Worm (Caenorhabditis elegans): Measurements from ENCODE around the gene C53D6.4.

C53D6.4 gene

ce11 chrIV:9020840-9021239, at the start of gene C53D6.4:
TSS of gene C53D6.4 (minus strand) at chrIV:9020940.
- TF ChIP-seq nhr-84 (tag; optimal IDR thresholded peaks at IDR 0.05) (no peak), xbp-1 (tag; optimal IDR thresholded peaks at IDR 0.05) (no peak), F16B12.6 (tag; optimal IDR thresholded peaks at IDR 0.05) (no peak), ama-1 (optimal IDR thresholded peaks at IDR 0.05) (no peak), ceh-8 (GFP tag; optimal IDR thresholded peaks at IDR 0.05) (no peak), hlh-4 (tag; optimal IDR thresholded peaks at IDR 0.05) (no peak), efl-3 (GFP tag; optimal IDR thresholded peaks at IDR 0.05) (no peak), fkh-4 (tag; optimal IDR thresholded peaks at IDR 0.05; ENCODE audit: borderline replicate concordance) (no peak), mdl-1 (tag; optimal IDR thresholded peaks at IDR 0.05) (no peak), ceh-88 (GFP tag; IDR thresholded peaks at IDR 0.05) (no peak), sox-4 (tag; optimal IDR thresholded peaks at IDR 0.05) (no peak), nhr-77 (tag; optimal IDR thresholded peaks at IDR 0.05) (no peak), lin-14 (GFP tag; optimal IDR thresholded peaks at IDR 0.05) (no peak), ztf-11 (tag; optimal IDR thresholded peaks at IDR 0.05) (no peak), ces-1 (GFP tag; optimal IDR thresholded peaks at IDR 0.05) (no peak)

ce11 chrIV:9070188-9070587, 49.4 kb upstream of the C53D6.4 start:
- TF ChIP-seq ama-1 (optimal IDR thresholded peaks at IDR 0.05), result no peak
- peak; percentile 79 for TF ChIP-seq elt-2 (tag; optimal IDR thresholded peaks at IDR 0.05)

- TF ChIP-seq mab-9 (GFP tag; IDR thresholded peaks at IDR 0.05) (no peak), fkh-8 (tag; optimal IDR thresholded peaks at IDR 0.05) (peak; percentile 45), hpl-2 (GFP tag; optimal IDR thresholded peaks at IDR 0.05) (no peak), fos-1 (tag; optimal IDR thresholded peaks at IDR 0.05) (no peak)
Observed at ce11 chrIV:9069703-9070102, 49.0 kb upstream of the C53D6.4 start, which contains the start of gene nhr-11. TSS of gene nhr-11 (plus strand) at chrIV:9070003.

ce11 chrIV:9063518-9063917, 42.8 kb upstream of the C53D6.4 start:
- TF ChIP-seq nhr-47 (tag; optimal IDR thresholded peaks at IDR 0.05), result peak; percentile 73
- TF ChIP-seq fos-1 (tag; optimal IDR thresholded peaks at IDR 0.05), result peak; percentile 9
- peak; percentile 21 for TF ChIP-seq fkh-10 (GFP tag; optimal IDR thresholded peaks at IDR 0.05)
- TF ChIP-seq efl-1 (optimal IDR thresholded peaks at IDR 0.05), result peak in 1 of 2 experiments; percentile 11
- TF ChIP-seq efl-1 (GFP tag; optimal IDR thresholded peaks at IDR 0.05 in 1 of 2), result no peak
- TF ChIP-seq swsn-7 (tag; optimal IDR thresholded peaks at IDR 0.05), result peak; percentile 17
- no peak for TF ChIP-seq skn-1 (tag; optimal IDR thresholded peaks at IDR 0.05)
- TF ChIP-seq nhr-20 (tag; optimal IDR thresholded peaks at IDR 0.05), result peak; percentile 80
- TF ChIP-seq C16A3.4 (tag; optimal IDR thresholded peaks at IDR 0.05), result no peak
- TF ChIP-seq lin-14 (GFP tag; optimal IDR thresholded peaks at IDR 0.05), result peak; percentile 50
- 0 out of 2 replicates have a peak, but pooled peaks have one; percentile 22 for TF ChIP-seq nhr-19 (GFP tag; conservative IDR thresholded peaks at IDR 0.05)
- peak; percentile 40 for TF ChIP-seq irx-1 (tag; optimal IDR thresholded peaks at IDR 0.05)
- peak; percentile 13 for TF ChIP-seq pax-3 (tag; optimal IDR thresholded peaks at IDR 0.05)
- no peak for TF ChIP-seq elt-3 (tag; optimal IDR thresholded peaks at IDR 0.05)
- TF ChIP-seq jun-1 (tag; optimal IDR thresholded peaks at IDR 0.05), result peak; percentile 32
- TF ChIP-seq lin-13 (GFP tag; optimal IDR thresholded peaks at IDR 0.05), result no peak
- TF ChIP-seq sox-4 (tag; optimal IDR thresholded peaks at IDR 0.05), result peak; percentile 76
- TF ChIP-seq fkh-8 (tag; optimal IDR thresholded peaks at IDR 0.05), result peak; percentile 89
- peak; percentile 53 for TF ChIP-seq egl-13 (tag; optimal IDR thresholded peaks at IDR 0.05)
- TF ChIP-seq nhr-71 (tag; optimal IDR thresholded peaks at IDR 0.05), result peak; percentile 90
- TF ChIP-seq dsc-1 (tag; optimal IDR thresholded peaks at IDR 0.05), result peak; percentile 72
- no peak for TF ChIP-seq C04F5.9 (tag; optimal IDR thresholded peaks at IDR 0.05)
- no peak for TF ChIP-seq ztf-11 (tag; optimal IDR thresholded peaks at IDR 0.05)
